Fruit fly (Drosophila melanogaster) whole organism, embryonic: Measurements from ENCODE around the gene IRSp53.

Experiments used
- Ada2b ChIP-seq: fragments of 200-800 bp; sonication (Bioruptor generic); IDR thresholded peaks from 2 replicates; pipeline ENCODE4 v1.3.6; 2022; ENCODE audit warnings: missing biosample characterization, missing genetic modification characterization
- Antp ChIP-seq: fragments of 200-800 bp; sonication (Bioruptor generic); optimal IDR thresholded peaks from 3 replicates; lab custom pipeline; 2016; ENCODE audit warnings: missing biosample characterization, missing genetic modification characterization
- Awh ChIP-seq: fragments of 200-800 bp; sonication (Bioruptor generic); IDR thresholded peaks from 2 replicates; pipeline ENCODE4, ENCODE4 v1.3.6; 2022; ENCODE audit warnings: missing biosample characterization, missing genetic modification characterization
- Bgb ChIP-seq: fragments of 200-800 bp; sonication (Bioruptor generic); IDR thresholded peaks from 2 replicates; pipeline ENCODE4 v1.3.6; 2022; ENCODE audit warnings: missing biosample characterization, missing genetic modification characterization; ENCODE audit not compliant: partially characterized antibody
- CG10267 ChIP-seq: fragments of 200-800 bp; sonication (Bioruptor generic); optimal IDR thresholded peaks from 2 replicates; lab custom pipeline; 2018; ENCODE audit warnings: missing biosample characterization, mild to moderate bottlenecking, missing genetic modification characterization, moderate library complexity
- CG10565 ChIP-seq: fragments of 200-800 bp; sonication (Bioruptor generic); optimal IDR thresholded peaks from 3 replicates; lab custom pipeline; 2016; ENCODE audit warnings: missing biosample characterization, mild to moderate bottlenecking, missing genetic modification characterization
- CG11085 ChIP-seq: fragments of 200-800 bp; sonication (Bioruptor generic); IDR thresholded peaks from 2 replicates; pipeline ENCODE4 v1.3.6; 2022; ENCODE audit warnings: missing biosample characterization, missing genetic modification characterization
- CG11247 ChIP-seq: fragments of 200-800 bp; sonication (Bioruptor generic); IDR thresholded peaks from 2 replicates; pipeline ENCODE4 v1.3.6; 2022; ENCODE audit warnings: missing biosample characterization, missing genetic modification characterization
- CG11695 ChIP-seq: fragments of 200-800 bp; sonication (Bioruptor generic); IDR thresholded peaks from 3 replicates; pipeline ENCODE4 v1.3.6; 2022; ENCODE audit warnings: missing biosample characterization, missing genetic modification characterization
- CG13894 ChIP-seq: fragments of 200-800 bp; sonication (Bioruptor generic); optimal IDR thresholded peaks from 3 replicates; lab custom pipeline; 2018; ENCODE audit warnings: missing biosample characterization, mild to moderate bottlenecking, missing genetic modification characterization, moderate library complexity
- CG15696 ChIP-seq: fragments of 200-800 bp; sonication (Bioruptor generic); optimal IDR thresholded peaks from 2 replicates; lab custom pipeline; 2019; ENCODE audit warnings: missing biosample characterization, mild to moderate bottlenecking, missing genetic modification characterization, moderate library complexity
- CG16815 ChIP-seq: fragments of 200-800 bp; sonication (Bioruptor generic); optimal IDR thresholded peaks from 3 replicates; lab custom pipeline; 2017; ENCODE audit warnings: missing biosample characterization, mild to moderate bottlenecking, missing genetic modification characterization
- CG17361 ChIP-seq: fragments of 200-800 bp; sonication (Bioruptor generic); IDR thresholded peaks from 3 replicates; pipeline ENCODE4 v1.3.6; 2022; ENCODE audit warnings: missing biosample characterization, missing genetic modification characterization
- CG17912 ChIP-seq: fragments of 200-800 bp; sonication (Bioruptor generic); optimal IDR thresholded peaks from 2 replicates; lab custom pipeline; 2018; ENCODE audit warnings: missing biosample characterization, mild to moderate bottlenecking, missing genetic modification characterization
- CG3065 ChIP-seq: fragments of 200-800 bp; sonication (Bioruptor generic); optimal IDR thresholded peaks from 2 replicates; lab custom pipeline; 2016; ENCODE audit warnings: missing biosample characterization, missing genetic modification characterization
- CG3281 ChIP-seq: fragments of 200-800 bp; sonication (Bioruptor generic); optimal IDR thresholded peaks from 3 replicates; lab custom pipeline; 2017; ENCODE audit warnings: missing biosample characterization, mild to moderate bottlenecking, missing genetic modification characterization
- CG4730 ChIP-seq: fragments of 200-800 bp; sonication (Bioruptor generic); IDR thresholded peaks from 2 replicates; pipeline ENCODE4 v1.3.6; 2022; ENCODE audit warnings: missing biosample characterization, missing genetic modification characterization
- CG5245 ChIP-seq: fragments of 200-800 bp; sonication (Bioruptor generic); optimal IDR thresholded peaks from 3 replicates; lab custom pipeline; 2016; ENCODE audit warnings: missing biosample characterization, missing genetic modification characterization
- CG5953 ChIP-seq: fragments of 200-800 bp; sonication (Bioruptor generic); IDR thresholded peaks from 2 replicates; pipeline ENCODE4 v1.3.6; 2022; ENCODE audit warnings: missing biosample characterization, missing genetic modification characterization
- CG6683 ChIP-seq: fragments of 200-800 bp; sonication (Bioruptor generic); optimal IDR thresholded peaks from 2 replicates; lab custom pipeline; 2017; ENCODE audit warnings: missing biosample characterization, mild to moderate bottlenecking, missing genetic modification characterization, missing genetic modification reagents
- CG7745 ChIP-seq: fragments of 200-800 bp; sonication (Bioruptor generic); optimal IDR thresholded peaks from 2 replicates; lab custom pipeline; 2018; ENCODE audit warnings: missing biosample characterization, mild to moderate bottlenecking, missing genetic modification characterization, moderate library complexity
- CG7928 ChIP-seq: fragments of 200-800 bp; sonication (Bioruptor generic); optimal IDR thresholded peaks from 2 replicates; lab custom pipeline; 2017; ENCODE audit warnings: missing biosample characterization, mild to moderate bottlenecking, missing genetic modification characterization
- CG9215 ChIP-seq: fragments of 200-800 bp; sonication (Bioruptor generic); IDR thresholded peaks from 2 replicates; pipeline ENCODE4 v1.3.6; 2022; ENCODE audit warnings: missing biosample characterization, missing genetic modification characterization
- CG9727 ChIP-seq: fragments of 200-800 bp; sonication (Bioruptor generic); optimal IDR thresholded peaks from 3 replicates; lab custom pipeline; 2017; ENCODE audit warnings: missing biosample characterization, mild to moderate bottlenecking, missing genetic modification characterization
- Dbx ChIP-seq: fragments of 200-800 bp; sonication (Bioruptor generic); IDR thresholded peaks from 3 replicates; pipeline ENCODE4 v1.3.6; 2022; ENCODE audit warnings: missing biosample characterization, missing genetic modification characterization
- Dek ChIP-seq: fragments of 200-800 bp; sonication (Bioruptor generic); optimal IDR thresholded peaks from 3 replicates; lab custom pipeline; 2019; ENCODE audit warnings: missing biosample characterization, mild to moderate bottlenecking, missing genetic modification characterization, moderate library complexity
- Dip3 ChIP-seq: fragments of 200-800 bp; sonication (Bioruptor generic); optimal IDR thresholded peaks from 3 replicates; lab custom pipeline; 2016; ENCODE audit warnings: missing biosample characterization, missing genetic modification characterization
- Fer3 ChIP-seq: fragments of 200-800 bp; sonication (Bioruptor generic); optimal IDR thresholded peaks from 2 replicates; lab custom pipeline; 2018; ENCODE audit warnings: missing biosample characterization, mild to moderate bottlenecking, missing genetic modification characterization, moderate library complexity
- Lhr ChIP-seq: fragments of 200-800 bp; sonication (Bioruptor generic); optimal IDR thresholded peaks from 3 replicates; lab custom pipeline; 2017; ENCODE audit warnings: mild to moderate bottlenecking, missing biosample characterization, missing genetic modification reagents, missing genetic modification characterization
- Lim3 ChIP-seq: fragments of 200-800 bp; sonication (Bioruptor generic); IDR thresholded peaks from 2 replicates; pipeline ENCODE4 v1.3.6; 2022; ENCODE audit warnings: missing biosample characterization, missing genetic modification characterization
- NC2β ChIP-seq: fragments of 200-800 bp; sonication (Bioruptor generic); optimal IDR thresholded peaks from 2 replicates; lab custom pipeline; 2016; ENCODE audit warnings: missing biosample characterization, missing genetic modification characterization
- Taf1 ChIP-seq: fragments of 200-800 bp; sonication (Bioruptor generic); IDR thresholded peaks from 2 replicates; pipeline ENCODE4 v1.3.6; 2022; ENCODE audit warnings: missing biosample characterization, missing genetic modification characterization
- cas ChIP-seq: fragments of 200-800 bp; sonication (Bioruptor generic); IDR thresholded peaks from 2 replicates; pipeline ENCODE4 v1.3.6; 2022; ENCODE audit warnings: missing biosample characterization, missing genetic modification characterization
- chinmo ChIP-seq: fragments of 200-800 bp; sonication (Bioruptor generic); IDR thresholded peaks from 4 replicates; pipeline ENCODE4 v1.3.6; 2022; ENCODE audit warnings: missing biosample characterization, missing genetic modification characterization; ENCODE audit not compliant: partially characterized antibody
- crc ChIP-seq: fragments of 200-800 bp; sonication (Bioruptor generic); optimal IDR thresholded peaks from 2 replicates; lab custom pipeline; 2016; ENCODE audit warnings: missing biosample characterization, missing genetic modification characterization
- en ChIP-seq: fragments of 200-800 bp; sonication (Bioruptor generic); optimal IDR thresholded peaks from 2 replicates; lab custom pipeline; 2016; ENCODE audit warnings: missing biosample characterization, missing genetic modification characterization
- grn ChIP-seq: fragments of 200-800 bp; sonication (Bioruptor generic); optimal IDR thresholded peaks from 3 replicates; lab custom pipeline; 2017; ENCODE audit warnings: missing biosample characterization, missing genetic modification characterization
- gsb ChIP-seq: fragments of 200-800 bp; sonication (Bioruptor generic); IDR thresholded peaks from 2 replicates; pipeline ENCODE4 v1.3.6; 2022; ENCODE audit warnings: missing biosample characterization, missing genetic modification characterization
- inv ChIP-seq: fragments of 200-800 bp; sonication (Bioruptor generic); IDR thresholded peaks from 2 replicates; pipeline ENCODE4 v1.3.6; 2022; ENCODE audit warnings: missing biosample characterization, missing genetic modification characterization; ENCODE audit not compliant: partially characterized antibody
- jumu ChIP-seq: fragments of 200-800 bp; sonication (Bioruptor generic); optimal IDR thresholded peaks from 3 replicates; lab custom pipeline; 2016; ENCODE audit warnings: missing biosample characterization, missing genetic modification characterization
- luna ChIP-seq: fragments of 200-800 bp; sonication (Bioruptor generic); optimal IDR thresholded peaks from 2 replicates; lab custom pipeline; 2016; ENCODE audit warnings: missing biosample characterization, missing genetic modification characterization
- pho ChIP-seq: fragments of 200-800 bp; sonication (Bioruptor generic); optimal IDR thresholded peaks from 2 replicates; lab custom pipeline; 2016; ENCODE audit warnings: missing biosample characterization, missing genetic modification characterization
- sna ChIP-seq: fragments of 200-800 bp; sonication (Bioruptor generic); IDR thresholded peaks from 2 replicates; pipeline ENCODE4 v1.3.6; 2022; ENCODE audit warnings: missing biosample characterization, missing genetic modification characterization; ENCODE audit not compliant: partially characterized antibody
- sqz ChIP-seq: fragments of 200-800 bp; sonication (Bioruptor generic); optimal IDR thresholded peaks from 3 replicates; lab custom pipeline; 2018; ENCODE audit warnings: missing biosample characterization, mild to moderate bottlenecking, missing genetic modification characterization
- sug ChIP-seq: fragments of 200-800 bp; optimal IDR thresholded peaks from 2 replicates; lab custom pipeline; 2019; ENCODE audit warnings: missing biosample characterization, mild to moderate bottlenecking, missing genetic modification characterization, moderate library complexity
- tin ChIP-seq: fragments of 200-800 bp; sonication (Bioruptor generic); optimal IDR thresholded peaks from 3 replicates; lab custom pipeline; 2016; ENCODE audit warnings: missing biosample characterization, missing genetic modification characterization
- unc-4 ChIP-seq: fragments of 200-800 bp; sonication (Bioruptor generic); IDR thresholded peaks from 2 replicates; pipeline ENCODE4 v1.3.6; 2022; ENCODE audit warnings: missing biosample characterization, missing genetic modification characterization; ENCODE audit not compliant: partially characterized antibody
- unpg ChIP-seq: fragments of 200-800 bp; sonication (Bioruptor generic); optimal IDR thresholded peaks from 3 replicates; lab custom pipeline; 2018; ENCODE audit warnings: missing biosample characterization, mild to moderate bottlenecking, missing genetic modification characterization, moderate library complexity
- zf30C ChIP-seq: fragments of 200-800 bp; sonication (Bioruptor generic); optimal IDR thresholded peaks from 3 replicates; lab custom pipeline; 2018; ENCODE audit warnings: missing biosample characterization, mild to moderate bottlenecking, missing genetic modification characterization

Gene IRSp53

dm6 chr3L:11118627-11119395 is 17.0 kb upstream of the IRSp53 start (continued):
- TF ChIP-seq Dbx (peak; percentile 84; the same call in 2 of the 3 replicates), Lhr (GFP tag; lab: Kevin White, UChicago) (peak; percentile 37), CG7745 (tag; lab: Kevin White, UChicago) (peak; percentile 81), CG11085 (GFP tag; lab: Robert Waterston, UW) (no peak; the same call in 1 of the 2 replicates), CG11695 (GFP tag; lab: Robert Waterston, UW) (peak; percentile 57; the same call in 1 of the 3 replicates), CG5953 (GFP tag; lab: Robert Waterston, UW) (peak; percentile 49), CG4730 (GFP tag; lab: Robert Waterston, UW) (no peak), Fer3 (tag; lab: Kevin White, UChicago) (peak; percentile 71), sug (tag; lab: Kevin White, UChicago) (peak; percentile 85), Ada2b (GFP tag; lab: Robert Waterston, UW) (no peak), pho (GFP tag; lab: Kevin White, UChicago) (peak; percentile 69), Lim3 (GFP tag; lab: Robert Waterston, UW) (no peak), Awh (GFP tag; lab: Robert Waterston, UW) (peak; percentile 67; the same call in 1 of the 2 replicates), unc-4 (GFP tag; lab: Robert Waterston, UW) (0 out of 2 replicates have a peak, but pooled peaks have one; percentile 45), CG7928 (no peak), CG3065 (GFP tag; lab: Kevin White, UChicago) (peak; percentile 34), CG3281 (peak; percentile 74), crc (GFP tag; lab: Kevin White, UChicago) (peak; percentile 64), en (peak; percentile 47), CG17912 (peak; percentile 92), CG5245 (GFP tag; lab: Kevin White, UChicago) (peak; percentile 45), unpg (GFP tag; lab: Kevin White, UChicago) (peak; percentile 61), CG6683 (GFP tag; lab: Kevin White, UChicago) (peak; percentile 77), chinmo (peak; percentile 98), CG11247 (0 out of 2 replicates have a peak, but pooled peaks have one; percentile 27), Dip3 (GFP tag; lab: Kevin White, UChicago) (peak; percentile 31), CG9727 (peak; percentile 77), grn (peak; percentile 73), cas (GFP tag; lab: Robert Waterston, UW) (no peak), NC2β (GFP tag; lab: Kevin White, UChicago) (peak; percentile 81), CG17361 (peak; percentile 64; the same call in 1 of the 3 replicates), sna (no peak), jumu (GFP tag; lab: Kevin White, UChicago) (peak; percentile 39), CG10267 (tag; lab: Kevin White, UChicago) (peak; percentile 25), sqz (GFP tag; lab: Kevin White, UChicago) (peak; percentile 82), CG9215 (peak; percentile 60), Bgb (GFP tag; lab: Robert Waterston, UW) (no peak), gsb (GFP tag; lab: Robert Waterston, UW) (peak; percentile 59; the same call in 1 of the 2 replicates), CG16815 (GFP tag; lab: Kevin White, UChicago) (peak; percentile 3), inv (no peak), Antp (GFP tag; lab: Kevin White, UChicago) (peak; percentile 35), CG13894 (tag; lab: Kevin White, UChicago) (peak; percentile 81), Taf1 (GFP tag; lab: Robert Waterston, UW) (no peak), tin (no peak), zf30C (GFP tag; lab: Kevin White, UChicago) (peak; percentile 51), CG15696 (tag; lab: Kevin White, UChicago) (peak; percentile 88), luna (GFP tag; lab: Kevin White, UChicago) (no peak), Dek (tag; lab: Kevin White, UChicago) (peak; percentile 55), CG10565 (GFP tag; lab: Kevin White, UChicago) (no peak)
